Fruit fly (Drosophila melanogaster) whole organism, embryonic: ENCODE data around the gene dlt.
A peak's percentile ranks its signal among the peaks of the same experiment; 100 is the strongest.

Experiments
- Antp ChIP-seq: fragments of 200-800 bp; sonication (Bioruptor generic); optimal IDR thresholded peaks from 3 replicates; lab custom pipeline; 2016; ENCODE audit warnings: missing biosample characterization, missing genetic modification characterization
- CG10321 ChIP-seq: fragments of 200-800 bp; sonication (Bioruptor generic); IDR thresholded peaks from 2 replicates; pipeline ENCODE4 v1.3.6; 2022; ENCODE audit warnings: missing biosample characterization, missing genetic modification characterization
- CG11456 ChIP-seq: fragments of 200-800 bp; sonication (Bioruptor generic); IDR thresholded peaks from 3 replicates; pipeline ENCODE4 v1.3.6; 2022; ENCODE audit warnings: missing biosample characterization, missing genetic modification characterization
- CG13287 ChIP-seq: fragments of 200-800 bp; sonication (Bioruptor generic); IDR thresholded peaks from 2 replicates; pipeline ENCODE4 v1.3.6; 2022; ENCODE audit warnings: missing biosample characterization, missing genetic modification characterization; ENCODE audit not compliant: partially characterized antibody
- CG13296 ChIP-seq: fragments of 200-800 bp; sonication (Bioruptor generic); optimal IDR thresholded peaks from 3 replicates; lab custom pipeline; 2018; ENCODE audit warnings: missing biosample characterization, mild to moderate bottlenecking, missing genetic modification characterization
- CG14014 ChIP-seq: fragments of 200-800 bp; sonication (Bioruptor generic); IDR thresholded peaks from 2 replicates; pipeline ENCODE4 v1.3.6; 2022; ENCODE audit warnings: missing biosample characterization, missing genetic modification characterization
- CG14441 ChIP-seq: fragments of 200-800 bp; sonication (Bioruptor generic); IDR thresholded peaks from 2 replicates; pipeline ENCODE4 v1.3.6; 2022; ENCODE audit warnings: missing biosample characterization, missing genetic modification characterization
- CG15514 ChIP-seq: fragments of 200-800 bp; sonication (Bioruptor generic); optimal IDR thresholded peaks from 3 replicates; lab custom pipeline; 2017; ENCODE audit warnings: missing biosample characterization, missing genetic modification characterization, mild to moderate bottlenecking, moderate library complexity, missing genetic modification reagents
- CG17328 ChIP-seq: fragments of 200-800 bp; sonication (Bioruptor generic); IDR thresholded peaks from 2 replicates; pipeline ENCODE4 v1.3.6; 2022; ENCODE audit warnings: missing biosample characterization, missing genetic modification characterization
- CG18011 ChIP-seq: fragments of 200-800 bp; sonication (Bioruptor generic); optimal IDR thresholded peaks from 2 replicates; lab custom pipeline; 2017; ENCODE audit warnings: missing biosample characterization, missing genetic modification characterization, mild to moderate bottlenecking, moderate library complexity, missing genotype
- CG18262 ChIP-seq: fragments of 200-800 bp; optimal IDR thresholded peaks from 3 replicates; lab custom pipeline; 2019; ENCODE audit warnings: missing biosample characterization, mild to moderate bottlenecking, missing genetic modification characterization, moderate library complexity
- CG30431 ChIP-seq: fragments of 200-800 bp; sonication (Bioruptor generic); optimal IDR thresholded peaks from 2 replicates; lab custom pipeline; 2017; ENCODE audit warnings: missing biosample characterization, missing genetic modification characterization
- CG33557 ChIP-seq: fragments of 200-800 bp; sonication (Bioruptor generic); optimal IDR thresholded peaks from 2 replicates; lab custom pipeline; 2019; ENCODE audit warnings: missing biosample characterization, mild to moderate bottlenecking, missing genetic modification characterization, moderate library complexity
- CG7372 ChIP-seq: fragments of 200-800 bp; sonication (Bioruptor generic); IDR thresholded peaks from 2 replicates; pipeline ENCODE4 v1.3.6; 2022; ENCODE audit warnings: missing biosample characterization, missing genetic modification characterization
- Camta ChIP-seq: fragments of 200-800 bp; sonication (Bioruptor generic); optimal IDR thresholded peaks from 2 replicates; lab custom pipeline; 2016; ENCODE audit warnings: missing biosample characterization, missing genetic modification characterization
- Chrac-16 ChIP-seq: fragments of 200-800 bp; sonication (Bioruptor generic); optimal IDR thresholded peaks from 3 replicates; lab custom pipeline; 2016; ENCODE audit warnings: missing biosample characterization, missing genetic modification characterization
- Dll ChIP-seq: fragments of 200-800 bp; sonication (Bioruptor generic); IDR thresholded peaks from 4 replicates; pipeline ENCODE4 v1.3.6; 2022; ENCODE audit warnings: missing biosample characterization, missing genetic modification characterization; ENCODE audit not compliant: partially characterized antibody
- H15 ChIP-seq: fragments of 200-800 bp; sonication (Bioruptor generic); IDR thresholded peaks from 3 replicates; pipeline ENCODE4 v1.3.6; 2022; ENCODE audit warnings: missing biosample characterization, missing genetic modification characterization
- Hsf ChIP-seq: fragments of 200-800 bp; sonication (Bioruptor generic); optimal IDR thresholded peaks from 3 replicates; lab custom pipeline; 2016; ENCODE audit warnings: missing biosample characterization, missing genetic modification characterization
- Med ChIP-seq: fragments of 200-800 bp; sonication (Bioruptor generic); peaks from one replicate; lab custom pipeline; 2016; ENCODE audit warnings: missing biosample characterization, missing genetic modification characterization, mild to moderate bottlenecking, inconsistent platforms, moderate library complexity
- Vsx1 ChIP-seq: fragments of 200-800 bp; sonication (Bioruptor generic); optimal IDR thresholded peaks from 2 replicates; lab custom pipeline; 2017; ENCODE audit warnings: missing biosample characterization, mild to moderate bottlenecking, missing genetic modification characterization, missing genetic modification reagents
- Xbp1 ChIP-seq: fragments of 200-800 bp; sonication (Bioruptor generic); optimal IDR thresholded peaks from 3 replicates; lab custom pipeline; 2016; ENCODE audit warnings: missing biosample characterization, mild to moderate bottlenecking, missing genetic modification characterization
- ac ChIP-seq: fragments of 200-800 bp; sonication (Bioruptor generic); optimal IDR thresholded peaks from 3 replicates; lab custom pipeline; 2017; ENCODE audit warnings: missing biosample characterization, mild to moderate bottlenecking, missing genetic modification characterization
- az2 ChIP-seq: fragments of 200-800 bp; sonication (Bioruptor generic); optimal IDR thresholded peaks from 3 replicates; lab custom pipeline; 2016; ENCODE audit warnings: missing biosample characterization, missing genetic modification characterization
- bsh ChIP-seq, 2 experiments: fragments of 200-800 bp; sonication (Bioruptor generic); optimal IDR thresholded peaks; 2 replicates each; lab custom pipeline; 2017 to 2018; ENCODE audit warnings: mild to moderate bottlenecking in 2 of 2, missing biosample characterization in 2 of 2, missing genetic modification characterization in 2 of 2, moderate library complexity in 1 of 2
- chm ChIP-seq: fragments of 200-800 bp; sonication (Bioruptor generic); IDR thresholded peaks from 2 replicates; pipeline ENCODE4 v1.3.6; 2022; ENCODE audit warnings: missing biosample characterization, missing genetic modification characterization
- ci ChIP-seq: fragments of 200-800 bp; sonication (Bioruptor generic); IDR thresholded peaks from 3 replicates; pipeline ENCODE4 v1.3.6; 2022; ENCODE audit warnings: missing biosample characterization, missing genetic modification characterization
- crc ChIP-seq: fragments of 200-800 bp; sonication (Bioruptor generic); optimal IDR thresholded peaks from 2 replicates; lab custom pipeline; 2016; ENCODE audit warnings: missing biosample characterization, missing genetic modification characterization
- eve ChIP-seq, 2 experiments: fragments of >200 bp; optimal IDR thresholded peaks; 2 replicates each; lab custom pipeline; 2017; ENCODE audit warnings: missing biosample characterization in 2 of 2, missing genetic modification characterization in 2 of 2
- eyg ChIP-seq: fragments of 200-800 bp; sonication (Bioruptor generic); optimal IDR thresholded peaks from 3 replicates; lab custom pipeline; 2016; ENCODE audit warnings: missing biosample characterization, missing genetic modification characterization
- gce ChIP-seq: fragments of 200-800 bp; sonication (Bioruptor generic); IDR thresholded peaks from 3 replicates; pipeline ENCODE4 v1.3.6; 2022; ENCODE audit warnings: missing biosample characterization, missing genetic modification characterization
- gsb ChIP-seq: fragments of 200-800 bp; sonication (Bioruptor generic); IDR thresholded peaks from 2 replicates; pipeline ENCODE4 v1.3.6; 2022; ENCODE audit warnings: missing biosample characterization, missing genetic modification characterization
- h ChIP-seq: fragments of >200 bp; optimal IDR thresholded peaks from 2 replicates; lab custom pipeline; 2017
- ham ChIP-seq: fragments of 200-800 bp; sonication (Bioruptor generic); IDR thresholded peaks from 2 replicates; pipeline ENCODE4 v1.3.6; 2022; ENCODE audit warnings: missing biosample characterization, missing genetic modification characterization
- hkb ChIP-seq, 2 experiments: fragments of 200-800 bp in 1 of 2; fragments of >200 bp in 1 of 2; sonication (Bioruptor generic) in 1 of 2; IDR thresholded peaks in 1 of 2; optimal IDR thresholded peaks in 1 of 2; 2 replicates each; pipeline versions ENCODE4 v1.3.6 to Lab custom; 2017 to 2022; ENCODE audit warnings: missing biosample characterization in 1 of 2, missing genetic modification characterization in 1 of 2
- hth ChIP-seq: fragments of >200 bp; optimal IDR thresholded peaks from 2 replicates; lab custom pipeline; 2017; ENCODE audit warnings: inconsistent platforms
- mam ChIP-seq: fragments of 200-800 bp; sonication (Bioruptor generic); optimal IDR thresholded peaks from 3 replicates; lab custom pipeline; 2016; ENCODE audit warnings: missing biosample characterization, missing genetic modification characterization
- nerfin-1 ChIP-seq: fragments of 200-800 bp; sonication (Bioruptor generic); optimal IDR thresholded peaks from 3 replicates; lab custom pipeline; 2019; ENCODE audit warnings: missing biosample characterization, mild to moderate bottlenecking, missing genetic modification characterization, moderate library complexity
- nmo ChIP-seq: fragments of 200-800 bp; sonication (Bioruptor generic); optimal IDR thresholded peaks from 2 replicates; lab custom pipeline; 2018; ENCODE audit warnings: missing biosample characterization, mild to moderate bottlenecking, missing genetic modification characterization, moderate library complexity
- oc ChIP-seq: fragments of 200-800 bp; sonication (Bioruptor generic); optimal IDR thresholded peaks from 2 replicates; lab custom pipeline; 2018; ENCODE audit warnings: missing biosample characterization, mild to moderate bottlenecking, missing genetic modification characterization, moderate library complexity
- pan ChIP-seq, 4 experiments: fragments of >200 bp in 3 of 4; fragments of 200-800 bp in 1 of 4; sonication (Bioruptor generic) in 1 of 4; optimal IDR thresholded peaks in 3 of 4; IDR thresholded peaks in 1 of 4; 2 replicates each; pipeline versions ENCODE4 v1.3.6 to Lab custom; 2017 to 2022; ENCODE audit warnings: missing biosample characterization in 2 of 4, missing genetic modification characterization in 2 of 4, mixed read lengths in 1 of 4
- pros ChIP-seq: fragments of 200-800 bp; sonication (Bioruptor generic); optimal IDR thresholded peaks from 3 replicates; lab custom pipeline; 2019; ENCODE audit warnings: missing biosample characterization, mild to moderate bottlenecking, missing genetic modification characterization, moderate library complexity
- rib ChIP-seq: fragments of 200-800 bp; sonication (Bioruptor generic); IDR thresholded peaks from 2 replicates; pipeline ENCODE4 v1.3.6; 2022; ENCODE audit warnings: missing biosample characterization, missing genetic modification characterization
- run ChIP-seq: fragments of 200-800 bp; sonication (Bioruptor generic); optimal IDR thresholded peaks from 3 replicates; lab custom pipeline; 2018; ENCODE audit warnings: missing biosample characterization, mild to moderate bottlenecking, missing genetic modification characterization
- trh ChIP-seq: fragments of 200-800 bp; sonication (Bioruptor generic); optimal IDR thresholded peaks from 2 replicates; lab custom pipeline; 2016; ENCODE audit warnings: missing biosample characterization, missing genetic modification characterization
- twi ChIP-seq: fragments of 200-800 bp; optimal IDR thresholded peaks from 2 replicates; lab custom pipeline; 2019; ENCODE audit warnings: missing biosample characterization, mild to moderate bottlenecking, missing genetic modification characterization, moderate library complexity
- vnd ChIP-seq: fragments of 200-800 bp; sonication (Bioruptor generic); IDR thresholded peaks from 3 replicates; pipeline ENCODE4 v1.3.6; 2022; ENCODE audit warnings: missing biosample characterization, missing genetic modification characterization; ENCODE audit not compliant: partially characterized antibody
- zen ChIP-seq: fragments of 200-800 bp; sonication (Bioruptor generic); optimal IDR thresholded peaks from 3 replicates; lab custom pipeline; 2018; ENCODE audit warnings: missing biosample characterization, mild to moderate bottlenecking, missing genetic modification characterization, moderate library complexity

The dlt gene

dm6 chr3L:1810288-1810687 is 15.2 kb upstream of the dlt start, which contains the start of gene GV1 (continued):
- TF ChIP-seq chm (GFP tag; lab: Robert Waterston, UW) (0 out of 2 replicates have a peak, but pooled peaks have one; percentile 17), twi (tag; lab: Kevin White, UChicago) (no peak), rib (GFP tag; lab: Robert Waterston, UW) (peak; percentile 52; the same call in 1 of the 2 replicates), CG15514 (peak; percentile 5), CG7372 (GFP tag; lab: Robert Waterston, UW) (no peak), bsh (GFP tag; optimal IDR thresholded peaks at IDR 0.05; lab: Kevin White, UChicago) (peak in 1 of 2 experiments; percentile 94), CG10321 (no peak)

dm6 chr3L:1808631-1809030 is 13.5 kb upstream of the dlt start:
- TF ChIP-seq gsb (GFP tag; lab: Robert Waterston, UW): peak; percentile 93
- TF ChIP-seq Xbp1 (GFP tag; lab: Kevin White, UChicago): peak; percentile 91
- TF ChIP-seq Hsf (GFP tag; lab: Kevin White, UChicago): peak; percentile 89
- no peak for TF ChIP-seq vnd (GFP tag; lab: Robert Waterston, UW)
- TF ChIP-seq Chrac-16: peak; percentile 87
- TF ChIP-seq Med (GFP tag; lab: Kevin White, UChicago): peak; percentile 99
- peak; percentile 93 for TF ChIP-seq Antp
- peak; percentile 95 for TF ChIP-seq CG11456 (GFP tag; lab: Robert Waterston, UW)
- peak; percentile 85 for TF ChIP-seq H15 (GFP tag; lab: Robert Waterston, UW)
- TF ChIP-seq Camta (GFP tag; lab: Kevin White, UChicago): peak; percentile 86
- TF ChIP-seq gce (GFP tag; lab: Robert Waterston, UW): peak; percentile 84; the same call in 1 of the 3 replicates
- peak; percentile 7 for TF ChIP-seq ac
- peak; percentile 84 for TF ChIP-seq eyg (GFP tag; lab: Kevin White, UChicago)
- TF ChIP-seq CG10321: peak; percentile 70
- no peak for TF ChIP-seq Dll (GFP tag; lab: Robert Waterston, UW)
- TF ChIP-seq CG13287 (GFP tag; lab: Robert Waterston, UW): no peak
- TF ChIP-seq nerfin-1 (tag; lab: Kevin White, UChicago): no peak
- TF ChIP-seq CG14014 (GFP tag; lab: Robert Waterston, UW): peak; percentile 95
- TF ChIP-seq CG18011: peak; percentile 55
- peak; percentile 75 for TF ChIP-seq trh (GFP tag; lab: Kevin White, UChicago)
- TF ChIP-seq crc (GFP tag; lab: Kevin White, UChicago): peak; percentile 82
- TF ChIP-seq az2 (GFP tag; lab: Kevin White, UChicago): peak; percentile 84
- peak; percentile 94 for TF ChIP-seq ci (GFP tag; lab: Robert Waterston, UW)
- TF ChIP-seq pros: no peak
- TF ChIP-seq ham (GFP tag; lab: Robert Waterston, UW): peak; percentile 71
- TF ChIP-seq CG33557: peak; percentile 31
- peak; percentile 92 for TF ChIP-seq CG13296 (GFP tag; lab: Kevin White, UChicago)
- TF ChIP-seq CG18262: peak; percentile 80
- TF ChIP-seq CG14441 (GFP tag; lab: Robert Waterston, UW): peak; percentile 95
- peak; percentile 88 for TF ChIP-seq oc (tag; lab: Kevin White, UChicago)
- peak; percentile 86 for TF ChIP-seq nmo (GFP tag; lab: Kevin White, UChicago)
- TF ChIP-seq hkb (optimal IDR thresholded peaks at IDR 0.05; lab: Kevin White, UChicago): no peak
- TF ChIP-seq hkb (GFP tag; IDR thresholded peaks at IDR 0.05; lab: Robert Waterston, UW): peak; percentile 93
- TF ChIP-seq pan (optimal IDR thresholded peaks at IDR 0.05; lab: Kevin White, UChicago): no peak
- peak in 1 of 2 experiments; percentile 94 for TF ChIP-seq pan (GFP tag; optimal IDR thresholded peaks at IDR 0.05 in 1 of 2, IDR thresholded peaks at IDR 0.05 in 1 of 2)
- peak; percentile 91 for TF ChIP-seq CG17328
- TF ChIP-seq Vsx1 (GFP tag; lab: Kevin White, UChicago): no peak
- TF ChIP-seq eve (GFP tag; optimal IDR thresholded peaks at IDR 0.05; lab: Kevin White, UChicago): no peak
- peak; percentile 74 for TF ChIP-seq run (tag; lab: Kevin White, UChicago)
- peak; percentile 79 for TF ChIP-seq CG30431 (GFP tag; lab: Kevin White, UChicago)
- no peak for TF ChIP-seq h
- TF ChIP-seq twi (tag; lab: Kevin White, UChicago): peak; percentile 42
- peak; percentile 53 for TF ChIP-seq zen
- peak; percentile 87 for TF ChIP-seq mam
- TF ChIP-seq hth (lab: Kevin White, UChicago): no peak
